Fruit fly (Drosophila melanogaster): ENCODE data around the gene Atxn7.

The Atxn7 gene

DNA sequence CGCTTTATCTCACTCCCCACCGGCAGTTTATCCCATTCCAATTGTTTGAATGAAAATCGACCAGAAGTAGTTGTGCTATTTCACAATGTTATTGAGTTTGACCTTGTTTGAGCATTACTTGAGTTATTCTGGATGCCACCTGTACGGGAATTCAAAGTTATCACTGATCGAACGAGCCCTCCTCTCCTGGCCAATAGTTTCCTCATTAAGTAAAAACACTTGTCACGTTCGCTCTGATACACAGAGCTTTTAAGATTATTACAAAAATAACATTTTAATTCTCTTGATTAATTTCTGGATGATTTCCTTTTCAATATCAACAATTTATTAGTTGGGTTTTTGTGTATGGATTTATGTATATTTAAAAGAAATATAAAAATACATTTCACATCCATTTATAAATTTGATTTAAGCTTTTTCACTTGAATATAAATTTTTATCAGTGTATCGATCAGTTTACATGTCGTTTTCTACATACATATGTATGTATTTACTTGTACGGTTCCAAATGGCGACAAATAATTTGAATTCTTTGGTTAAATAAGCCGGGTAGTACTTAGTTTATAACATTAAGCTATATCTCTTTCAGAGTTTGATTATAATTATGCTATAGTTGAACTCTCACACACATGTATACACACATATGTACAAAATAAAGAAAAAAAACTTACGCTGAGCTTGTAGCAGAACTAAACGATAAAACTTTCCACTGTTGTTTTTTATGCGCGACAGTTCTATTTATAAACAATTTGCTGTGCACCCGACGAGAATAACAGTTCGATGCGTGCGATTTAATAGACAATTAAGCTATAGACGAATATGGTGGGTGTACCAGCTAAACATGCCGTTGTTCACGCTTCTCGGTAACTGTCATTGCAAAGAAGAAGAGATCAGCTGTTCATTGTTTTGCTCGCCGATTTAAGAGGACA, 1.6 kb upstream of the Atxn7 start, which contains the start of the genes CG3609 and CG15390 (continued):
- peak; percentile 73 for TF ChIP-seq pum (GFP tag; optimal IDR thresholded peaks at IDR 0.05)
- peak; percentile 81 for TF ChIP-seq tx (GFP tag; optimal IDR thresholded peaks at IDR 0.05)
- TF ChIP-seq ftz-f1 (GFP tag; optimal IDR thresholded peaks at IDR 0.05): peak; percentile 48
- TF ChIP-seq CG7786 (GFP tag; optimal IDR thresholded peaks at IDR 0.05): peak; percentile 90
- peak; percentile 27; the same call in 1 of the 2 replicates for TF ChIP-seq CG4730 (GFP tag; IDR thresholded peaks at IDR 0.05)
- TF ChIP-seq danr (GFP tag; IDR thresholded peaks at IDR 0.05): no peak
- peak; percentile 50 for TF ChIP-seq stc (GFP tag; IDR thresholded peaks at IDR 0.05)
- TF ChIP-seq CG2120 (GFP tag; optimal IDR thresholded peaks at IDR 0.05): peak; percentile 96
- TF ChIP-seq zen2 (GFP tag; IDR thresholded peaks at IDR 0.05; ENCODE audit: partially characterized antibody): no peak
- TF ChIP-seq TFAM (GFP tag; optimal IDR thresholded peaks at IDR 0.05): no peak
- TF ChIP-seq CG1603 (tag; optimal IDR thresholded peaks at IDR 0.05): peak; percentile 87
- peak; percentile 57 for TF ChIP-seq CG10209 (GFP tag; optimal IDR thresholded peaks at IDR 0.05)
- TF ChIP-seq chn (GFP tag; optimal IDR thresholded peaks at IDR 0.05): peak; percentile 94
- TF ChIP-seq hkb (optimal IDR thresholded peaks at IDR 0.05): no peak
- peak; percentile 68 for TF ChIP-seq hkb (GFP tag; IDR thresholded peaks at IDR 0.05)
- peak; percentile 30; the same call in 1 of the 2 replicates for TF ChIP-seq ap (GFP tag; IDR thresholded peaks at IDR 0.05)
- TF ChIP-seq Tbp (GFP tag; optimal IDR thresholded peaks at IDR 0.05): no peak
- no peak for TF ChIP-seq fd102C (GFP tag; optimal IDR thresholded peaks at IDR 0.05)
- peak; percentile 69 for TF ChIP-seq MTF-1 (GFP tag; optimal IDR thresholded peaks at IDR 0.05; ENCODE audit: borderline replicate concordance)
- TF ChIP-seq sens (GFP tag): peak; percentile 97
- peak; percentile 57 for TF ChIP-seq CG1233 (GFP tag; optimal IDR thresholded peaks at IDR 0.05)
- TF ChIP-seq fd3F (GFP tag; optimal IDR thresholded peaks at IDR 0.05): peak; percentile 55
- peak; percentile 31 for TF ChIP-seq Nf-YB (GFP tag; optimal IDR thresholded peaks at IDR 0.05)
- peak; percentile 88 for TF ChIP-seq CG5245 (GFP tag; optimal IDR thresholded peaks at IDR 0.05)
- TF ChIP-seq Med (GFP tag): peak; percentile 99
- peak; percentile 54 for TF ChIP-seq gsb-n (tag; optimal IDR thresholded peaks at IDR 0.05)
- TF ChIP-seq H2.0 (GFP tag; IDR thresholded peaks at IDR 0.05): peak; percentile 79
- peak; percentile 83 for TF ChIP-seq CG11247 (GFP tag; IDR thresholded peaks at IDR 0.05)
- peak; percentile 85 for TF ChIP-seq CG4617 (GFP tag; optimal IDR thresholded peaks at IDR 0.05; ENCODE audit: borderline replicate concordance)
- peak; percentile 57; the same call in 1 of the 2 replicates for TF ChIP-seq ttk (GFP tag; IDR thresholded peaks at IDR 0.05)
- TF ChIP-seq CG6791 (GFP tag; IDR thresholded peaks at IDR 0.05; ENCODE audit: partially characterized antibody): peak; percentile 39; the same call in 1 of the 3 replicates
- TF ChIP-seq Meics (GFP tag; optimal IDR thresholded peaks at IDR 0.05): peak; percentile 70
- peak; percentile 81 for TF ChIP-seq Myb (GFP tag; optimal IDR thresholded peaks at IDR 0.05)
- peak; percentile 62 for TF ChIP-seq ATbp (GFP tag; optimal IDR thresholded peaks at IDR 0.05)
- TF ChIP-seq CG4854 (GFP tag; optimal IDR thresholded peaks at IDR 0.05): peak; percentile 73
- TF ChIP-seq sr (GFP tag; IDR thresholded peaks at IDR 0.05): peak; percentile 15; the same call in 1 of the 3 replicates
- peak; percentile 98 for TF ChIP-seq Rfx (GFP tag; IDR thresholded peaks at IDR 0.05)
- TF ChIP-seq CG14050 (GFP tag; IDR thresholded peaks at IDR 0.05): peak; percentile 62
- TF ChIP-seq Asciz (GFP tag; optimal IDR thresholded peaks at IDR 0.05): peak; percentile 29
- TF ChIP-seq tgo (GFP tag; IDR thresholded peaks at IDR 0.05): peak; percentile 64
- TF ChIP-seq CG34224 (GFP tag; IDR thresholded peaks at IDR 0.05; ENCODE audit: partially characterized antibody): peak; percentile 51; the same call in 1 of the 3 replicates
- TF ChIP-seq tap (tag; optimal IDR thresholded peaks at IDR 0.05): no peak
- peak; percentile 75 for TF ChIP-seq CG14441 (GFP tag; IDR thresholded peaks at IDR 0.05)
- no peak for TF ChIP-seq jing (GFP tag; optimal IDR thresholded peaks at IDR 0.05)
- TF ChIP-seq CG14014 (GFP tag; IDR thresholded peaks at IDR 0.05): peak; percentile 88
- TF ChIP-seq abd-A (tag; optimal IDR thresholded peaks at IDR 0.05): peak; percentile 97
- peak; percentile 92 for TF ChIP-seq Gug (GFP tag; IDR thresholded peaks at IDR 0.05)
- peak; percentile 54 for TF ChIP-seq gcm (GFP tag; optimal IDR thresholded peaks at IDR 0.05)
- peak; percentile 15 for TF ChIP-seq dmrt11E (tag; optimal IDR thresholded peaks at IDR 0.05)

All from whole organism, embryonic.